Worm (Caenorhabditis elegans): Measurements from ENCODE around the gene ccm-2.

ccm-2 gene

DNA sequence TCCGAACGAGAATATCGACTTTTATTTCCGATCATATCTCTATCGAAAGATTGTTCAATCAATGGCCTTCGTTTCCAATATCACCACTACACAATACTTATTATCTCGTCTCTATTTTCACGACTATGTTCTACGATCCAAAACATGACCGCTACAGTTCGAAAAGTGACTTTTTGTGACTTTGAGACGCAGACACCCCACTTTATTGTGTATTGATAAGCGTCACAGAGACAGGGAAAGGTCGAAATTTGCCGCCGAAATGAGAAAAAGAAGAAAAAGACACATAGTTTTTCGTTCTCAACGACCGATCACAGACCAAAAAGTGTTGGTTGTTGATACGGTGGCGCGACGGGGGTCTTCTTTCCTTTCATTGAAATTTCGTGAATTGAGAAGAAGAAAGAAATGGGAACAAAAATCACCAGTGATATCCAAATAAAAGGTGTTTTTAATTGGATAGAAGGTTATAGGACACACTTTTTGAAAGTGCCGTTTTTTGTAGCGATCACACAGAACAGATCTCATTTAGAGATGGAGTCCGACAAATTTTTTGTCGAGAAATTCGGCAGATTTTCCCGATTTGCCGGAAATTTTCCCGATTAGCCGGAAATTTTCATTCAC lies 25.0 kb downstream of the ccm-2 start:
- TF ChIP-seq pha-4 (tag; optimal IDR thresholded peaks at IDR 0.05) (peak; percentile 56), ceh-82 (tag; optimal IDR thresholded peaks at IDR 0.05) (no peak), nhr-43 (tag; optimal IDR thresholded peaks at IDR 0.05; ENCODE audit: poor library complexity, severe bottlenecking) (peak; percentile 62), pqm-1 (tag; optimal IDR thresholded peaks at IDR 0.05) (peak; percentile 59), skn-1 (tag; optimal IDR thresholded peaks at IDR 0.05) (no peak), nhr-23 (tag; optimal IDR thresholded peaks at IDR 0.05) (peak; percentile 82), elt-2 (tag; optimal IDR thresholded peaks at IDR 0.05) (peak; percentile 58), nhr-25 (tag; optimal IDR thresholded peaks at IDR 0.05) (peak; percentile 50), egl-27 (tag; optimal IDR thresholded peaks at IDR 0.05) (no peak), mdl-1 (tag; optimal IDR thresholded peaks at IDR 0.05) (no peak), ceh-28 (tag; optimal IDR thresholded peaks at IDR 0.05) (peak; percentile 24), nhr-237 (tag; optimal IDR thresholded peaks at IDR 0.05) (no peak), jun-1 (tag; optimal IDR thresholded peaks at IDR 0.05) (peak; percentile 29), elt-3 (tag; optimal IDR thresholded peaks at IDR 0.05) (peak in 1 of 3 experiments; percentile 1)

DNA sequence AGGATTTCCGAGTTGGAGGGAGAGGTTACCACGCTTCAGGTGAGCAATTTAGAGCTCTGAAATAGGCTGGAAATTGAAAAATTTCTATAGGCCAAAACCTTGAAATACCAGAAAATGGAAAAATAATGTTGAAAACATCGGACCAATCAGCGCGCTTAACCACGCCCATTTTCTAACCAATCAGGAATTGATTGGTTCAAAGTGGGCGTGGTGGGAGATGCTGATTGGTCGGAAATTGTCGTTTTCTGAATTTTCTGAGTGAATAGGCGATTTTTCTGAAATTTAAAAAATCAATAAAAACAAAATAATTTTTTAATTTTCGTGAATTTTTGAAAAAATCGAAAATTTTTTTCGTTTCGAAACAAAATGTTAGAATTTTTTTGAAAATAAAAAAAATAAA lies 26.5 kb downstream of the ccm-2 start:
- TF ChIP-seq fkh-10 (GFP tag; optimal IDR thresholded peaks at IDR 0.05) (no peak), nfya-1 (tag; optimal IDR thresholded peaks at IDR 0.05; ENCODE audit: insufficient read depth) (peak; percentile 99), pqm-1 (tag; optimal IDR thresholded peaks at IDR 0.05) (no peak)

DNA sequence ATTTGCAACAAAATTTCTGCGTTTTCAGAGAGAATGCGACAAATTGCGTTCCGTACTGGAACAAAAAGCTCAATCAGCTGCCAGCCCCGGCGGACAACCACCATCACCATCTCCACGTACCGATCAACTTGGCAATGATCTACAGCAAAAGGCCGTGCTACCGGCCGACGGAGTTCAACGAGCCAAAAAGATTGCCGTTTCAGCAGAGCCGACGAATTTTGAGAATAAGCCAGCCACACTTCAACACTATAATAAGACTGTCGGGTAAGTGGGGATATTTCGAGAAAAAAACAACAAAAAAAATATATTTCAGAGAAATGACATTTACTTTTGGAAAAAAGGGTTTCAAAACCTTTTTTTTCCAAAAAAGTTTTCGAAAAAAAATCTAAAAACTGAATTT lies 28.2 kb downstream of the ccm-2 start:
- TF ChIP-seq fkh-10 (GFP tag; optimal IDR thresholded peaks at IDR 0.05) (no peak), fkh-2 (tag; optimal IDR thresholded peaks at IDR 0.05) (no peak), nhr-28 (tag; optimal IDR thresholded peaks at IDR 0.05) (no peak), zag-1 (tag; optimal IDR thresholded peaks at IDR 0.05) (no peak), aly-2 (tag; optimal IDR thresholded peaks at IDR 0.05) (no peak), hmg-11 (tag; optimal IDR thresholded peaks at IDR 0.05) (no peak), nhr-43 (tag; optimal IDR thresholded peaks at IDR 0.05; ENCODE audit: poor library complexity, severe bottlenecking) (no peak), snpc-4 (tag; optimal IDR thresholded peaks at IDR 0.05) (no peak), ztf-4 (tag; optimal IDR thresholded peaks at IDR 0.05) (no peak), R02D3.7 (tag; optimal IDR thresholded peaks at IDR 0.05) (no peak), unc-39 (tag; optimal IDR thresholded peaks at IDR 0.05) (no peak), nfya-1 (tag; optimal IDR thresholded peaks at IDR 0.05; ENCODE audit: insufficient read depth) (no peak), ceh-82 (tag; optimal IDR thresholded peaks at IDR 0.05) (no peak), elt-1 (tag; optimal IDR thresholded peaks at IDR 0.05) (no peak), lsy-12 (tag; optimal IDR thresholded peaks at IDR 0.05) (no peak)

DNA sequence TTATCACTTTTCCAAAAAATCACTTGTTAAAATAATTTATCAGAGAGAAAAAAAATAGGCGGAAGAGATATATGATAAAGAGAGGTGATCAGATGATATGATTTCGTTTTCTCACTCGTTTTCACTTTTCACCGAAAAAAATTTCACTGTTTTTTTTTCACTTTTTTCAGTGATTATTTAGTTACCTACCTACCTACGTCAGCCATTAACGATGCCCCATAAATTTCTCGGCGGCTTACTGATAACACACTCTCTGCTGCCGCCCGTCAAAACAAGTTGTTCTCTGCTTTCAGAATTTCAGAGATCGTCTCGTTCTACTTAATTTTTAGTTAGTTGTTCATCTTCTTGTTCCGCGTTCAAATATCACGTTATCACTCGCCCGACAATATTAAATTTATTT lies 32.4 kb downstream of the ccm-2 start:
- TF ChIP-seq skn-1 (tag; optimal IDR thresholded peaks at IDR 0.05) = no peak
- no peak for TF ChIP-seq mdl-1 (tag; optimal IDR thresholded peaks at IDR 0.05)
- no peak for TF ChIP-seq egl-27 (tag; optimal IDR thresholded peaks at IDR 0.05)
- TF ChIP-seq lsy-12 (tag; optimal IDR thresholded peaks at IDR 0.05) = peak; percentile 34
- TF ChIP-seq ztf-4 (tag; optimal IDR thresholded peaks at IDR 0.05) = no peak
- TF ChIP-seq nhr-67 (tag; optimal IDR thresholded peaks at IDR 0.05) = no peak
- peak; percentile 3 for TF ChIP-seq pqm-1 (tag; optimal IDR thresholded peaks at IDR 0.05)
- TF ChIP-seq ceh-28 (tag; optimal IDR thresholded peaks at IDR 0.05) = no peak
- TF ChIP-seq nfya-1 (tag; optimal IDR thresholded peaks at IDR 0.05; ENCODE audit: insufficient read depth) = no peak
- no peak for TF ChIP-seq nhr-23 (tag; optimal IDR thresholded peaks at IDR 0.05)
- no peak for TF ChIP-seq pha-4 (tag; optimal IDR thresholded peaks at IDR 0.05)
- no peak for TF ChIP-seq ama-1 (optimal IDR thresholded peaks at IDR 0.05)
- TF ChIP-seq nhr-77 (tag; optimal IDR thresholded peaks at IDR 0.05) = no peak
- no peak for TF ChIP-seq fos-1 (tag; optimal IDR thresholded peaks at IDR 0.05)
- TF ChIP-seq fkh-2 (tag; optimal IDR thresholded peaks at IDR 0.05) = no peak
- no peak for TF ChIP-seq lin-39 (tag; optimal IDR thresholded peaks at IDR 0.05)
- no peak for TF ChIP-seq ZK546.5 (tag; optimal IDR thresholded peaks at IDR 0.05)
- TF ChIP-seq daf-12 (tag; optimal IDR thresholded peaks at IDR 0.05) = no peak
- no peak for TF ChIP-seq aly-2 (tag; optimal IDR thresholded peaks at IDR 0.05)
- no peak for TF ChIP-seq unc-39 (tag; optimal IDR thresholded peaks at IDR 0.05)
- TF ChIP-seq hmg-11 (tag; optimal IDR thresholded peaks at IDR 0.05) = no peak
- peak; percentile 31 for TF ChIP-seq elt-2 (tag; optimal IDR thresholded peaks at IDR 0.05)
- no peak for TF ChIP-seq zag-1 (tag; optimal IDR thresholded peaks at IDR 0.05)
- TF ChIP-seq jun-1 (tag; optimal IDR thresholded peaks at IDR 0.05) = no peak
- no peak for TF ChIP-seq elt-1 (tag; optimal IDR thresholded peaks at IDR 0.05)
- TF ChIP-seq nhr-43 (tag; optimal IDR thresholded peaks at IDR 0.05; ENCODE audit: poor library complexity, severe bottlenecking) = no peak
- TF ChIP-seq nhr-11 (tag; optimal IDR thresholded peaks at IDR 0.05) = no peak
- peak; percentile 12 for TF ChIP-seq mml-1 (tag; optimal IDR thresholded peaks at IDR 0.05)
- no peak for TF ChIP-seq R02D3.7 (tag; optimal IDR thresholded peaks at IDR 0.05)
- no peak for TF ChIP-seq nhr-25 (tag; optimal IDR thresholded peaks at IDR 0.05)
- no peak for TF ChIP-seq nhr-76 (tag; optimal IDR thresholded peaks at IDR 0.05)
- no peak for TF ChIP-seq nhr-12 (tag; optimal IDR thresholded peaks at IDR 0.05)
